Fruit fly (Drosophila melanogaster) ovary, adult (tissue): ENCODE data around the gene CG18234.

ENCODE experiments used
- CG17801 ChIP-seq: fragments of 200-800 bp; optimal IDR thresholded peaks from 2 replicates; lab custom pipeline; 2019; ENCODE audit warnings: missing biosample characterization, mild to moderate bottlenecking, missing genetic modification characterization, moderate library complexity; ENCODE audit not compliant: partially characterized antibody

Gene CG18234

DNA sequence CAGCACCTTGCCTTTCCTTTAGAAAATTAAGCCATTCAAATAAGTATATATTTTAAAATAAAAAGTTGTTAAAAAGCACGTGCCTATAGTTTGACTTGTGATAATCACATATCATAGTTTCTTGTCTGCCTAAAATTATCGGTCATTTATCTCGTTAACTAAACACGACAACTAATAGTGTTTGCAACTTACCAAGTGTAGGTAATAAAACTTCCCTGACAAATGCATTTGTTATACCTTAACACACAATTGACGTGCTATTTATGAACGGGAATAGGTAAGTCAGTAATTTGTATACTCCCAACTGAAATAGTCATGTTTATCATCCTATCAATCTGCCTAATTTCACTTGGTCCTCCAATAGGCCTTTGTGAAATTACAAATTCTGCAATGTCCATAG, at the start of gene CG18234:
Gene CG18234, plus strand, starts transcription at position 301 of the 400 bp plus-strand sequence.
- no peak for TF ChIP-seq CG17801 (GFP tag; lab: Kevin White, UChicago)

- TF ChIP-seq CG17801 (GFP tag; lab: Kevin White, UChicago) = no peak
Observed at dm6 chr3L:18559958-18560357, 43.3 kb upstream of the CG18234 start, which contains the start of gene AstC-R1. Gene AstC-R1 (plus strand): TSS chr3L:18560258.

DNA sequence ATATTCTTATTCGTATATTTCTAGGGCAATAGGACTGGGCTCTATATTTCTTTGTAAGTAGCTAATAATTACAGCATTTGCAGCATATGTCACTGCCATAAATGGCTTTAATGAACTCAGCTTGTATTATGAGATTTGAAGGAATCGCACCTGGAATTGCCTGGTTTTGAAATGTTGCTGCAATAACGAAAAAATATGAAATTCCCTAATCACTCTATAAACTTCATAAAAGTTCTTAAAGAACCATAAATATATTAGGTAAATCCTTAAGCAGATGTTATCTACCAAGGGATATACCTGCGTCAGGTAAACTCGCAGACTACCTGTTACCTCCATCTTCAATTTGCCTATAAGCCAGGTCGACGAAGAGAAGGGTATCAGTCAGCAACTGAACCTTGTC, 14.8 kb upstream of the CG18234 start, which contains the start of gene CG7271:
Gene CG7271, plus strand, starts transcription at position 373 of the 400 bp plus-strand sequence.
- TF ChIP-seq CG17801 (GFP tag; lab: Kevin White, UChicago) = no peak

DNA sequence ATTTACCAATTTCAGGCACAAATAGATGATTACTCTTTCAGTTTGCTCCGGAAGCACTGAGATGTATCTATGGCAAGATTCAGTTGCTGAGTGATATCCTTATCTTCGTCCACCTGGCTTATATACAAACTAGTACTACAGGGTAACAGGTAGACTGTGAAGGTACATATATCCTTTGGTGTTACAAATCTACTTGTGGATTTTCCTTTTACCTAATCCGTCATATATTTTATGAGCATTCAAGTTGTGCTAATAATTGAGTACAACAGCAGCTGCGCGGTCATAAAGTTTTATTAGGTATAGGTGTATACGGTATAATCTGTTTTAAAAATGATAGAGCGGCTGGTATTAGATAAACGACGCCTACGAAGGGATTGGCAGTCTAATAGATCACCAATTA, 9.6 kb upstream of the CG18234 start, which contains the start of gene term:
Gene term, minus strand, starts transcription at position 101 of the 400 bp plus-strand sequence.
- TF ChIP-seq CG17801 (GFP tag; lab: Kevin White, UChicago) = no peak

DNA sequence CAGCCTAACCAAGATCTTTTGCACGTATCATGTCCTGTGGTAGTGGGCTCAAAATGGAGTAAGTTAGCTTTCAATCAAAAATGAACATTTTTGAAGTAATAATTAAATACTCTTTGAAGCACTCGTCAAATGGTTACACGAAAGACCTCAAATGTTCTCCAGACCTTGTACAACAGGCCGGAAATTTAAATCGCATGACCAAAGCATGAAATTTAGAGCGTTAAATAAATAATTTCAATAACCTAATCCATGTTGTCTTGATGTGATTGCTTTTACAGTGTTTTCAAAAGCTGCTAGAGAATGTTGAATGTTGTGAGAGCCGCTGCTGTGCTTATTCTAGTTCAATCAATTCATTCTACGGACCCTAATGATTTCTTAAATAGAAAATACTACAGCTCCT, 1.9 kb downstream of the CG18234 start, which contains the start of gene CG18233:
Gene CG18233, plus strand, starts transcription at position 301 of the 400 bp plus-strand sequence.
- TF ChIP-seq CG17801 (GFP tag; lab: Kevin White, UChicago) = no peak

- no peak for TF ChIP-seq CG17801 (GFP tag; lab: Kevin White, UChicago)
Observed at dm6 chr3L:18607162-18607561, 3.9 kb downstream of the CG18234 start, which contains the start of gene CG18231. Gene CG18231 (plus strand): TSS chr3L:18607462.

DNA sequence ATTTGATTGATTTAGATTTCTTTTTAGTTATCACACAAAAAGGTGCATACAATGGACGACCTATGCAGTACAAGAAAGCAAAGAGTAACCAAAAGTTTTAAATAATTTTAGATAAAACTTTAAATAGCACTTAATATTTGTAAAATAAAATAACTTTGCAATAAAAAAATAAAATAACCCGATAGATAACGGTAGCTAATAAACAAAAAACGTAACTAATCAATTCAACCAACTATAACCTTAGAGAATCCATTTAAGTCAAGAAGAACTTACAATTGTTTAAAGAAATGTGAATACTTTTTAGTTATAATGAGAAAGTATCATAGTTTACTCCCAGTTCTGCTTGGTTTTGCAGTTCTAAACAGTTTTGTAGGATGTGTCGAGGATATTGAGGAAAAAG, 6.1 kb downstream of the CG18234 start, which contains the start of gene CG32201:
Gene CG32201, plus strand, starts transcription at position 301 of the 400 bp plus-strand sequence.
- TF ChIP-seq CG17801 (GFP tag; lab: Kevin White, UChicago) = no peak

dm6 chr3L:18611600-18611999, 8.4 kb downstream of the CG18234 start, which contains the start of gene CG32199:
Gene CG32199 (plus strand): TSS chr3L:18611900.
- TF ChIP-seq CG17801 (GFP tag; lab: Kevin White, UChicago) = no peak

dm6 chr3L:18617893-18618577, 14.8 kb downstream of the CG18234 start, which contains the start of the genes CG13380 and CG4174:
Gene CG13380 (minus strand): TSS chr3L:18617943.
Gene CG4174 (minus strand): TSS chr3L:18617943.
- TF ChIP-seq CG17801 (GFP tag; lab: Kevin White, UChicago) = peak; percentile 43

dm6 chr3L:18620988-18621734, 17.9 kb downstream of the CG18234 start:
- no peak for TF ChIP-seq CG17801 (GFP tag; lab: Kevin White, UChicago)

DNA sequence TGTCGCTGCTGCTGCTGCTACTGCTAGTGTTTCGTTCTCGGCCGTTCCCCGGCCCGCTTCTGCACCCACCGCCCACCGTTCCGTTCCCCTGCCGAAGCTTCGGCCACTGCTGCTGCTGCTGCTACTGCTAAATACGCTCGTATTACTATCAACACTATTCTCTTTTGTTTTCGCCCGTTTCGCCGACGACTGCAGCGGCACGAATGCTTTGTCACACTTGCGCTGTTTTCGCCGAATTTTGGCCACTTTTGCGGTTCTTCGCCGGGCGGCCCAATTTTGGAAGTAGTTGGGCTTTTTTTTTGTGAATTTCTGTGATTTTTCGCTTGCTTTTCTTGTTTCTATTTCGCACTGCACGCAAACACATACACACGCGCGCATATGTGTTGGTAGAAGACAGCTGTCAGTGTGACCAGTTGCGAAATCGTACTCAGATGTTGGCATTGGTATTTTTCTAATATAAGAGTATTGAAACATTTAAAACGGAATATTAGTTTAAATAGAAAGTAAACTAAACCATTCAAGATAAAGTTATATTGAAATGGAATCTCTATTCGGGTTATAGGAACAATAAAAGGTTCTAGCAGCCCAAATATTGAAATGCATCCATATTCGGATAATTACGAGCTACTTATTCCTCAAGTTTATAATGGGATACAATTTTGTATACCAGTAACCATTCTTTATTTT, 18.7 kb downstream of the CG18234 start, which contains the start of gene not:
Gene not, minus strand, starts transcription at position 395 of the 687 bp plus-strand sequence.
- TF ChIP-seq CG17801 (GFP tag; lab: Kevin White, UChicago) = no peak

DNA sequence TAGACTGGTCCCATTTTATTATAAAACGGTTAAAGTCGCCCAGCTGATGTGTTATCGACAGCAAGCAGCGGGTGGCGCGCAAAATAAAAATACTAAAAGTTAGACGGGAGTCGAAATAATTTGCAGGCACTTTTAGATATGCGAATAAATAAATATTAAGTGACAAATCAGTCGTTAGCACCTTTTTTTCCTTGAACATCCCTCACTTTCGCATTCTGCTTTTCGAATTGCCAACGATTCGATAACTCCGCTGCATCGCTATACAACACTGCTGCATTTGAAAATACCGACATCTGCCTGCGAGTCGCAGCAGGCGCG, 19.2 kb downstream of the CG18234 start, which contains the start of gene bora:
Gene bora, plus strand, starts transcription at position 271 of the 318 bp plus-strand sequence.
- no peak for TF ChIP-seq CG17801 (GFP tag; lab: Kevin White, UChicago)

DNA sequence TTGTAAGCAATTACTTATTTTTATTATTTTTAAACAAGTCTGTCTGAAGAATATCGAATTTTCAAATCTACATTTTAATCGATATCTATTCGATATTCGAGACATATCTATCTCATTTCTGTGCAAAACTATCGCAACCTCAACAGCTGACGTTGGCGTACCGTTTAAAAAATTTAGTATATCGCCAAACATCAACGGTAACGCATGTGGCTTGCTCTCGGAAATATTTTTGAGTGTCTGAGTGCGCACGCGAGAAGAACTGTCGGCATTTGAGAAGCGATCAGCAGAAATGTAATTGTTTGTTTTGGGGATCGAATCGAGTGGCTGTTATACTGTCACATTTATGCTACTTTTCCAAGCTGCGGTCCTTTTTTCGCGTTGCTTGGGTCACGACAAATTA, 22.6 kb downstream of the CG18234 start, which contains the start of gene MYPT-75D:
Gene MYPT-75D, plus strand, starts transcription at position 174 of the 400 bp plus-strand sequence.
- peak; percentile 57 for TF ChIP-seq CG17801 (GFP tag; lab: Kevin White, UChicago)

dm6 chr3L:18626451-18627079, 23.3 kb downstream of the CG18234 start:
- TF ChIP-seq CG17801 (GFP tag; lab: Kevin White, UChicago) = no peak
